Worm (Caenorhabditis elegans) whole organism, dauer: ENCODE measurements around the gene F57G8.7.
"Not testable (repeated sequence)": the region's sequence is repeated elsewhere in the genome, so short reads cannot be mapped to it uniquely, and the experiment has no call there.

Experiments used
- unc-62 ChIP-seq: sonication (generic microtip); optimal IDR thresholded peaks from 2 replicates; lab custom pipeline; 2017; ENCODE audit warnings: missing biosample characterization, missing genetic modification reagents, missing genetic modification characterization

Gene F57G8.7

ce11 chrV:16338287-16339092 lies 9.5 kb downstream of the F57G8.7 start, which contains the start of gene slc-9B.2:
slc-9B.2 (plus strand) TSS chrV:16339042.
- TF ChIP-seq unc-62, result not testable (repeated sequence)

ce11 chrV:16342258-16342618 lies 13.3 kb downstream of the F57G8.7 start, which contains the start of gene nhr-193:
nhr-193 (plus strand) TSS chrV:16342308.
- no peak for TF ChIP-seq unc-62

ce11 chrV:16346406-16347108 lies 17.6 kb downstream of the F57G8.7 start, which contains the start of the genes W08G11.5 and W08G11.1:
W08G11.5 (minus strand) TSS chrV:16346506.
W08G11.1 (plus strand) TSS chrV:16347058.
- no peak for TF ChIP-seq unc-62

ce11 chrV:16350061-16350460 lies 21.1 kb downstream of the F57G8.7 start:
- no peak for TF ChIP-seq unc-62

- no peak for TF ChIP-seq unc-62
These were observed 21.9 kb downstream of the F57G8.7 start for ce11 chrV:16350775-16351378.

ce11 chrV:16351757-16352156 lies 22.8 kb downstream of the F57G8.7 start:
- TF ChIP-seq unc-62, result no peak

ce11 chrV:16352282-16352681 lies 23.3 kb downstream of the F57G8.7 start:
- TF ChIP-seq unc-62, result no peak

ce11 chrV:16354675-16355074 lies 25.7 kb downstream of the F57G8.7 start:
- no peak for TF ChIP-seq unc-62

- TF ChIP-seq unc-62, result no peak
These were observed 27.0 kb downstream of the F57G8.7 start for ce11 chrV:16355941-16356340.

ce11 chrV:16356798-16357197 lies 27.8 kb downstream of the F57G8.7 start:
- no peak for TF ChIP-seq unc-62

- TF ChIP-seq unc-62, result no peak
These were observed 28.3 kb downstream of the F57G8.7 start, which contains the start of gene pptr-1 for ce11 chrV:16357253-16357652. pptr-1 (plus strand) TSS chrV:16357521.

- TF ChIP-seq unc-62, result no peak
These were observed 32.4 kb downstream of the F57G8.7 start for ce11 chrV:16361350-16361749.

- no peak for TF ChIP-seq unc-62
These were observed 38.6 kb downstream of the F57G8.7 start, which contains the start of gene W08G11.3 for ce11 chrV:16367575-16367974. W08G11.3 (plus strand) TSS chrV:16367681.

- TF ChIP-seq unc-62, result no peak
These were observed 39.2 kb downstream of the F57G8.7 start for ce11 chrV:16368143-16368542.

ce11 chrV:16370039-16370438 lies 41.1 kb downstream of the F57G8.7 start:
- TF ChIP-seq unc-62, result no peak

ce11 chrV:16374676-16375075 lies 45.7 kb downstream of the F57G8.7 start, which contains the start of gene srv-34:
srv-34 (minus strand) TSS chrV:16374776.
- TF ChIP-seq unc-62, result no peak

- no peak for TF ChIP-seq unc-62
These were observed 47.5 kb downstream of the F57G8.7 start for ce11 chrV:16376430-16376948.
